Fruit fly (Drosophila melanogaster) S2 (cell line): ENCODE results near the gene slo.

Experiments used
- CG8478 ChIP-seq: fragments of >200 bp; optimal IDR thresholded peaks from 2 replicates; lab custom pipeline; 2018
- CTCF ChIP-seq, 2 experiments: fragments of >200 bp; optimal IDR thresholded peaks; 2 replicates each; lab custom pipeline; 2018

- TF ChIP-seq CG8478 (no peak), CTCF (optimal IDR thresholded peaks at IDR 0.05; lab: Kevin White, UChicago) (no peak)
Observed at dm6 chr3R:24720459-24721370, 58.4 kb downstream of the slo start.
